Fruit fly (Drosophila melanogaster) whole organism, wandering third instar larva: Measurements from ENCODE around the gene CG2278.

Experiments
- Abd-B ChIP-seq: fragments of >200 bp; optimal IDR thresholded peaks from 2 replicates; lab custom pipeline; 2017; ENCODE audit warnings: missing biosample characterization, missing genetic modification characterization
- CG32264 ChIP-seq: fragments of 200-800 bp; sonication (Bioruptor generic); optimal IDR thresholded peaks from 2 replicates; lab custom pipeline; 2016; ENCODE audit warnings: missing biosample characterization, missing genetic modification characterization
- CG9705 ChIP-seq: fragments of 200-800 bp; sonication (Bioruptor generic); optimal IDR thresholded peaks from 2 replicates; lab custom pipeline; 2018; ENCODE audit warnings: missing biosample characterization, mild to moderate bottlenecking, missing genetic modification characterization
- CrebA ChIP-seq: fragments of 200-800 bp; sonication (Bioruptor generic); optimal IDR thresholded peaks from 2 replicates; lab custom pipeline; 2016; ENCODE audit warnings: missing biosample characterization, mild to moderate bottlenecking, missing genetic modification characterization, borderline replicate concordance
- Dfd ChIP-seq: fragments of >200 bp; optimal IDR thresholded peaks from 2 replicates; lab custom pipeline; 2017; ENCODE audit warnings: missing biosample characterization, missing genetic modification characterization
- Dif ChIP-seq: fragments of 200-275, 200-300 bp; sonication (Bioruptor generic); optimal IDR thresholded peaks from 2 replicates; lab custom pipeline; 2018; ENCODE audit warnings: missing biosample characterization, missing genetic modification characterization; ENCODE audit not compliant: partially characterized antibody
- GATAd ChIP-seq: sonication (Bioruptor generic); optimal IDR thresholded peaks from 2 replicates; lab custom pipeline; 2016; ENCODE audit warnings: missing biosample characterization, missing genetic modification characterization
- HLH106 ChIP-seq: fragments of 200-800 bp; optimal IDR thresholded peaks from 3 replicates; lab custom pipeline; 2019; ENCODE audit warnings: missing biosample characterization, mild to moderate bottlenecking, missing genetic modification characterization, moderate library complexity
- Hnf4 ChIP-seq: fragments of 200-800 bp; sonication (Bioruptor generic); optimal IDR thresholded peaks from 2 replicates; lab custom pipeline; 2016; ENCODE audit warnings: missing biosample characterization, mild to moderate bottlenecking, missing genetic modification characterization
- Hr78 ChIP-seq: fragments of >200 bp; optimal IDR thresholded peaks from 2 replicates; lab custom pipeline; 2017; ENCODE audit warnings: missing biosample characterization, missing genetic modification characterization
- Hr83 ChIP-seq: fragments of 200-300 bp; sonication (Bioruptor generic); optimal IDR thresholded peaks from 2 replicates; lab custom pipeline; 2016; ENCODE audit warnings: missing biosample characterization, mild to moderate bottlenecking, missing genetic modification characterization, moderate library complexity; ENCODE audit not compliant: poor library complexity, severe bottlenecking
- Jra ChIP-seq: sonication (Bioruptor generic); optimal IDR thresholded peaks from 2 replicates; lab custom pipeline; 2016; ENCODE audit warnings: missing biosample characterization, missing genetic modification characterization
- Mio ChIP-seq: sonication (Bioruptor generic); optimal IDR thresholded peaks from 2 replicates; lab custom pipeline; 2016; ENCODE audit warnings: missing biosample characterization, missing genetic modification characterization
- Myc ChIP-seq: fragments of >200 bp; optimal IDR thresholded peaks from 2 replicates; lab custom pipeline; 2017
- N ChIP-seq: fragments of >200 bp; optimal IDR thresholded peaks from 2 replicates; lab custom pipeline; 2018; ENCODE audit warnings: missing biosample characterization, missing external identifiers, missing genetic modification characterization
- OdsH ChIP-seq: fragments of 200-800 bp; sonication (Bioruptor generic); optimal IDR thresholded peaks from 2 replicates; lab custom pipeline; 2016; ENCODE audit warnings: missing biosample characterization, mild to moderate bottlenecking, missing genetic modification characterization
- Rel ChIP-seq, 2 experiments: fragments of 200-800 bp; sonication (Bioruptor generic) in 1 of 2; optimal IDR thresholded peaks; 2 replicates in 1 of 2; 3 replicates in 1 of 2; lab custom pipeline; 2016 to 2019; ENCODE audit warnings: mild to moderate bottlenecking in 2 of 2, missing biosample characterization in 2 of 2, missing genetic modification characterization in 2 of 2, moderate library complexity in 1 of 2
- Sp1 ChIP-seq: fragments of 200-800 bp; sonication (Bioruptor generic); optimal IDR thresholded peaks from 3 replicates; lab custom pipeline; 2019; ENCODE audit warnings: missing biosample characterization, mild to moderate bottlenecking, missing genetic modification characterization, moderate library complexity
- Vsx2 ChIP-seq: fragments of 200-300, 225-300 bp; sonication (Bioruptor generic); optimal IDR thresholded peaks from 2 replicates; lab custom pipeline; 2018; ENCODE audit warnings: missing biosample characterization, missing genetic modification characterization; ENCODE audit not compliant: partially characterized antibody
- br ChIP-seq: fragments of 200-800 bp; sonication (Bioruptor generic); optimal IDR thresholded peaks from 2 replicates; lab custom pipeline; 2016; ENCODE audit warnings: missing biosample characterization, missing genetic modification characterization
- brk ChIP-seq: fragments of 200-800 bp; sonication (Bioruptor generic); optimal IDR thresholded peaks from 2 replicates; lab custom pipeline; 2016; ENCODE audit warnings: missing biosample characterization, mild to moderate bottlenecking, missing genetic modification characterization
- dl ChIP-seq, 2 experiments: fragments of 175-275, 200-275 bp in 1 of 2; fragments of 200-275 bp in 1 of 2; sonication (Bioruptor generic); optimal IDR thresholded peaks; lab custom pipeline; 2018; ENCODE audit warnings: mild to moderate bottlenecking in 2 of 2, missing biosample characterization in 2 of 2, missing genetic modification characterization in 2 of 2, moderate library complexity in 2 of 2; ENCODE audit not compliant: partially characterized antibody in 2 of 2, insufficient read depth in 1 of 2
- dmrt93B ChIP-seq: fragments of 200-800 bp; sonication (Bioruptor generic); optimal IDR thresholded peaks from 2 replicates; lab custom pipeline; 2018; ENCODE audit warnings: missing biosample characterization, mild to moderate bottlenecking, missing genetic modification characterization
- dsf ChIP-seq: sonication (Bioruptor generic); optimal IDR thresholded peaks from 2 replicates; lab custom pipeline; 2016; ENCODE audit warnings: missing biosample characterization, missing genetic modification characterization, borderline replicate concordance
- ey ChIP-seq: fragments of 200-800 bp; sonication (Bioruptor generic); optimal IDR thresholded peaks from 2 replicates; lab custom pipeline; 2016; ENCODE audit warnings: missing biosample characterization, missing genetic modification characterization
- foxo ChIP-seq, 2 experiments: fragments of 200-800 bp; sonication (Bioruptor generic); optimal IDR thresholded peaks; 2 replicates in 1 of 2; 3 replicates in 1 of 2; lab custom pipeline; 2016 to 2017; ENCODE audit warnings: missing biosample characterization in 2 of 2, missing genetic modification characterization in 2 of 2
- fru ChIP-seq: fragments of 200-800 bp; sonication (Bioruptor generic); optimal IDR thresholded peaks from 3 replicates; lab custom pipeline; 2016; ENCODE audit warnings: missing biosample characterization, mild to moderate bottlenecking, missing genetic modification characterization
- h ChIP-seq: fragments of 200-800 bp; sonication (Bioruptor generic); optimal IDR thresholded peaks from 3 replicates; lab custom pipeline; 2016; ENCODE audit warnings: missing biosample characterization, mild to moderate bottlenecking, missing genetic modification characterization
- jim ChIP-seq: fragments of 175-275, 200-325 bp; sonication (Bioruptor generic); optimal IDR thresholded peaks from 2 replicates; lab custom pipeline; 2016; ENCODE audit warnings: missing biosample characterization, mild to moderate bottlenecking, missing genetic modification characterization
- lola ChIP-seq: fragments of >200 bp; optimal IDR thresholded peaks from 2 replicates; lab custom pipeline; 2017; ENCODE audit warnings: missing biosample characterization, missing genetic modification characterization
- pan ChIP-seq: fragments of >200 bp; optimal IDR thresholded peaks from 2 replicates; lab custom pipeline; 2017
- psq ChIP-seq: fragments of 200-800 bp; sonication (Bioruptor generic); optimal IDR thresholded peaks from 3 replicates; lab custom pipeline; 2017; ENCODE audit warnings: missing biosample characterization, mild to moderate bottlenecking, missing genetic modification characterization, moderate library complexity
- rgr ChIP-seq: fragments of 200-800 bp; sonication (Bioruptor generic); optimal IDR thresholded peaks from 3 replicates; lab custom pipeline; 2016; ENCODE audit warnings: missing biosample characterization, mild to moderate bottlenecking, missing genetic modification characterization
- sage ChIP-seq: fragments of 200-800 bp; sonication (Bioruptor generic); optimal IDR thresholded peaks from 2 replicates; lab custom pipeline; 2016; ENCODE audit warnings: missing biosample characterization, mild to moderate bottlenecking, missing genetic modification characterization
- sv ChIP-seq: fragments of 200-800 bp; sonication (Bioruptor generic); optimal IDR thresholded peaks from 3 replicates; lab custom pipeline; 2016; ENCODE audit warnings: missing biosample characterization, missing genetic modification characterization
- tai ChIP-seq: sonication (Bioruptor generic); optimal IDR thresholded peaks from 2 replicates; lab custom pipeline; 2016; ENCODE audit warnings: missing biosample characterization, missing genetic modification characterization
- usp ChIP-seq: fragments of >200 bp; optimal IDR thresholded peaks from 2 replicates; lab custom pipeline; 2017; ENCODE audit warnings: missing biosample characterization, missing genetic modification characterization
- woc ChIP-seq: sonication (Bioruptor generic); optimal IDR thresholded peaks from 2 replicates; lab custom pipeline; 2016; ENCODE audit warnings: missing biosample characterization, mild to moderate bottlenecking, missing genetic modification characterization

The CG2278 gene

dm6 chrX:8198935-8199580, 29.0 kb upstream of the CG2278 start:
- TF ChIP-seq CG9705 (GFP tag; lab: Kevin White, UChicago) (no peak), Sp1 (GFP tag; lab: Kevin White, UChicago) (peak; percentile 26), CG32264 (no peak), Rel (GFP tag; optimal IDR thresholded peaks at IDR 0.05; lab: Kevin White, UChicago) (no peak), Rel (tag; optimal IDR thresholded peaks at IDR 0.05; lab: Kevin White, UChicago) (peak; percentile 94), h (GFP tag; lab: Kevin White, UChicago) (peak; percentile 19), psq (GFP tag; lab: Kevin White, UChicago) (peak; percentile 3)

dm6 chrX:8196598-8197228, 26.6 kb upstream of the CG2278 start:
- TF ChIP-seq jim (GFP tag; lab: Kevin White, UChicago) (no peak), woc (GFP tag; lab: Kevin White, UChicago) (peak; percentile 63), br (GFP tag; lab: Kevin White, UChicago) (peak; percentile 69), brk (GFP tag; lab: Kevin White, UChicago) (no peak), Abd-B (GFP tag; lab: Kevin White, UChicago) (no peak), sage (GFP tag; lab: Kevin White, UChicago) (no peak), sv (GFP tag; lab: Kevin White, UChicago) (no peak), dsf (GFP tag; lab: Kevin White, UChicago) (no peak), h (GFP tag; lab: Kevin White, UChicago) (peak; percentile 77), OdsH (GFP tag; lab: Kevin White, UChicago) (peak; percentile 66), dmrt93B (peak; percentile 27), Dfd (no peak), Rel (GFP tag; optimal IDR thresholded peaks at IDR 0.05; lab: Kevin White, UChicago) (peak; percentile 0), Rel (tag; optimal IDR thresholded peaks at IDR 0.05; lab: Kevin White, UChicago) (peak; percentile 45), lola (GFP tag; lab: Kevin White, UChicago) (no peak), CrebA (GFP tag; lab: Kevin White, UChicago) (no peak), pan (lab: Kevin White, UChicago) (no peak), CG32264 (peak; percentile 14), HLH106 (tag; lab: Kevin White, UChicago) (peak; percentile 64), fru (GFP tag; lab: Kevin White, UChicago) (peak; percentile 85), usp (GFP tag; lab: Kevin White, UChicago) (no peak), N (no peak), psq (GFP tag; lab: Kevin White, UChicago) (peak; percentile 13), dl (GFP tag; optimal IDR thresholded peaks at IDR 0.05; lab: Kevin White, UChicago; ENCODE audit: insufficient read depth in 1 of 2, partially characterized antibody in 2 of 2) (no peak), Vsx2 (GFP tag; lab: Kevin White, UChicago) (no peak), Hnf4 (GFP tag; lab: Kevin White, UChicago) (peak; percentile 55), ey (GFP tag; lab: Kevin White, UChicago) (peak; percentile 82), Dif (GFP tag; lab: Kevin White, UChicago) (no peak), Mio (GFP tag; lab: Kevin White, UChicago) (no peak), Hr83 (GFP tag; lab: Kevin White, UChicago) (no peak), CG9705 (GFP tag; lab: Kevin White, UChicago) (no peak), Sp1 (GFP tag; lab: Kevin White, UChicago) (peak; percentile 57), Jra (GFP tag; lab: Kevin White, UChicago) (no peak), tai (GFP tag; lab: Kevin White, UChicago) (no peak), GATAd (no peak), Myc (lab: Kevin White, UChicago) (no peak), rgr (GFP tag; lab: Kevin White, UChicago) (peak; percentile 76), foxo (GFP tag; optimal IDR thresholded peaks at IDR 0.05; lab: Kevin White, UChicago) (peak in 1 of 2 experiments; percentile 86), Hr78 (GFP tag; lab: Kevin White, UChicago) (no peak)
